Worm (Caenorhabditis elegans) whole organism, young adult: ENCODE data around the gene Y54G2A.41.

ENCODE experiments used
- F10E7.11 ChIP-seq: sonication (generic microtip); optimal IDR thresholded peaks from 2 replicates; lab custom pipeline; 2017; ENCODE audit warnings: mild to moderate bottlenecking, missing genetic modification characterization, moderate library complexity, missing compliant biosample characterization
- F57C9.4 ChIP-seq: sonication (generic microtip); optimal IDR thresholded peaks from 2 replicates; lab custom pipeline; 2017; ENCODE audit warnings: mild to moderate bottlenecking, missing genetic modification characterization, missing compliant biosample characterization
- T26A5.8 ChIP-seq: sonication (generic microtip); optimal IDR thresholded peaks from 2 replicates; lab custom pipeline; 2016; ENCODE audit warnings: missing genetic modification characterization, missing compliant biosample characterization
- ZK185.1 ChIP-seq: sonication (generic microtip); optimal IDR thresholded peaks from 2 replicates; lab custom pipeline; 2016; ENCODE audit warnings: mild to moderate bottlenecking, missing genetic modification characterization, missing compliant biosample characterization; ENCODE audit not compliant: poor library complexity, severe bottlenecking
- athp-1 ChIP-seq: sonication (generic microtip); optimal IDR thresholded peaks from 2 replicates; lab custom pipeline; 2017; ENCODE audit warnings: mild to moderate bottlenecking, missing genetic modification characterization, missing compliant biosample characterization
- bed-2 ChIP-seq: fragments of 200-800 bp; sonication (Bioruptor generic); IDR thresholded peaks from 2 replicates; pipeline ENCODE4 v1.3.6; 2022; ENCODE audit warnings: missing genetic modification reagents, missing genetic modification characterization, missing compliant biosample characterization
- let-526 ChIP-seq: fragments of 200-800 bp; sonication (Bioruptor generic); IDR thresholded peaks from 2 replicates; pipeline ENCODE4 v1.3.6; 2022; ENCODE audit warnings: missing genetic modification reagents, missing genetic modification characterization, missing compliant biosample characterization
- lin-54 ChIP-seq: fragments of 200-800 bp; sonication (Bioruptor generic); optimal IDR thresholded peaks from 2 replicates; lab custom pipeline; 2018; ENCODE audit warnings: mild to moderate bottlenecking, missing genetic modification characterization, missing compliant biosample characterization
- madf-8 ChIP-seq: fragments of 200-800 bp; sonication (Bioruptor generic); conservative IDR thresholded peaks from 2 replicates; pipeline ENCODE4 v1.3.6; 2022; ENCODE audit warnings: missing genetic modification reagents, missing genetic modification characterization, missing compliant biosample characterization
- nhr-27 ChIP-seq: fragments of 200-800 bp; sonication (Bioruptor generic); optimal IDR thresholded peaks from 2 replicates; lab custom pipeline; 2018; ENCODE audit warnings: mild to moderate bottlenecking, missing genetic modification characterization, moderate library complexity, missing compliant biosample characterization
- tbx-9 ChIP-seq: sonication (generic microtip); optimal IDR thresholded peaks from 2 replicates; lab custom pipeline; 2016; ENCODE audit warnings: borderline replicate concordance, missing genetic modification characterization, inconsistent platforms, missing compliant biosample characterization
- zim-3 ChIP-seq: sonication (generic microtip); optimal IDR thresholded peaks from 2 replicates; lab custom pipeline; 2017; ENCODE audit warnings: mild to moderate bottlenecking, missing genetic modification characterization, moderate library complexity, missing compliant biosample characterization

The Y54G2A.41 gene

ce11 chrIV:2802193-2802592 lies 50.5 kb downstream of the Y54G2A.41 start (continued):
- peak; percentile 53 for TF ChIP-seq lin-54 (GFP tag; lab: Kevin White, UChicago)
- TF ChIP-seq nhr-27 (tag; lab: Kevin White, UChicago), result no peak
- TF ChIP-seq ZK185.1 (tag; lab: Kevin White, UChicago), result no peak
- TF ChIP-seq T26A5.8 (tag; lab: Kevin White, UChicago), result no peak
- TF ChIP-seq let-526, result no peak
- no peak for TF ChIP-seq F10E7.11
- TF ChIP-seq madf-8 (GFP tag; lab: Robert Waterston, UW), result no peak
- peak; percentile 37 for TF ChIP-seq athp-1 (tag; lab: Kevin White, UChicago)
- no peak for TF ChIP-seq bed-2
- no peak for TF ChIP-seq F57C9.4 (tag; lab: Kevin White, UChicago)
- peak; percentile 70 for TF ChIP-seq zim-3 (tag; lab: Kevin White, UChicago)
- no peak for TF ChIP-seq tbx-9 (tag; lab: Kevin White, UChicago)
